Worm (Caenorhabditis elegans) whole organism, late embryonic: ENCODE results near the gene pat-2.

Experiments
- C08G9.2 ChIP-seq: sonication (generic microtip); optimal IDR thresholded peaks from 2 replicates; lab custom pipeline; 2016; ENCODE audit warnings: mild to moderate bottlenecking, missing genetic modification characterization, moderate library complexity, missing compliant biosample characterization
- F13H6.1 ChIP-seq: sonication (generic microtip); optimal IDR thresholded peaks from 2 replicates; lab custom pipeline; 2016; ENCODE audit warnings: missing genetic modification characterization, missing compliant biosample characterization
- ama-1 ChIP-seq: fragments of 150-350 bp; optimal IDR thresholded peaks from 2 replicates; lab custom pipeline; 2014
- ceh-14 ChIP-seq: sonication (generic microtip); optimal IDR thresholded peaks from 2 replicates; lab custom pipeline; 2016; ENCODE audit warnings: missing genotype, missing genetic modification characterization, missing compliant biosample characterization
- ceh-9 ChIP-seq: sonication (generic microtip); optimal IDR thresholded peaks from 2 replicates; lab custom pipeline; 2016; ENCODE audit warnings: mild to moderate bottlenecking, missing genetic modification characterization, inconsistent platforms, missing compliant biosample characterization
- dmd-4 ChIP-seq: sonication (generic microtip); optimal IDR thresholded peaks from 2 replicates; lab custom pipeline; 2016; ENCODE audit warnings: borderline replicate concordance, missing genetic modification characterization, missing compliant biosample characterization
- elt-2 ChIP-seq: sonication (generic microtip); optimal IDR thresholded peaks from 2 replicates; lab custom pipeline; 2016; ENCODE audit warnings: missing genetic modification reagents, missing genetic modification characterization, missing compliant biosample characterization
- fkh-10 ChIP-seq: fragments of 150-350 bp; optimal IDR thresholded peaks from 2 replicates; lab custom pipeline; 2014; ENCODE audit warnings: missing biosample characterization, missing genetic modification reagents, missing genetic modification characterization
- pha-4 ChIP-seq: fragments of 150-350 bp; optimal IDR thresholded peaks from 2 replicates; lab custom pipeline; 2018; ENCODE audit warnings: missing biosample characterization, missing genetic modification reagents, missing genetic modification characterization
- ref-2 ChIP-seq: sonication (generic microtip); optimal IDR thresholded peaks from 2 replicates; lab custom pipeline; 2016; ENCODE audit warnings: missing genetic modification characterization, missing compliant biosample characterization

ce11 chrIII:8848372-8848771 is 29.7 kb downstream of the pat-2 start, which contains the start of gene F44E2.7:
- no peak for TF ChIP-seq ref-2 (tag; lab: Kevin White, UChicago)
- no peak for TF ChIP-seq dmd-4 (tag; lab: Kevin White, UChicago)
- TF ChIP-seq fkh-10 (GFP tag; lab: Kevin White, UChicago) = no peak
- no peak for TF ChIP-seq C08G9.2 (tag; lab: Kevin White, UChicago)
- no peak for TF ChIP-seq F13H6.1 (tag; lab: Kevin White, UChicago)
- no peak for TF ChIP-seq pha-4
- no peak for TF ChIP-seq ceh-9 (tag; lab: Kevin White, UChicago)
- TF ChIP-seq ceh-14 (tag; lab: Kevin White, UChicago) = no peak
- TF ChIP-seq ama-1 = no peak
- TF ChIP-seq elt-2 (tag; lab: Kevin White, UChicago) = no peak
